Worm (Caenorhabditis elegans) whole organism, early embryonic: ENCODE data around the gene emc-5.
A peak's percentile ranks its signal among the peaks of the same experiment; 100 is the strongest.

Experiments used
- F13C5.2 ChIP-seq: sonication (generic microtip); optimal IDR thresholded peaks from 2 replicates; lab custom pipeline; 2017; ENCODE audit warnings: mild to moderate bottlenecking, missing genetic modification characterization, inconsistent platforms, missing compliant biosample characterization
- aly-1 ChIP-seq: sonication (generic microtip); optimal IDR thresholded peaks from 2 replicates; lab custom pipeline; 2016; ENCODE audit warnings: missing genetic modification characterization, missing compliant biosample characterization
- ama-1 ChIP-seq: fragments of 150-350 bp; optimal IDR thresholded peaks from 2 replicates; lab custom pipeline; 2014
- ceh-36 ChIP-seq: sonication (generic microtip); optimal IDR thresholded peaks from 2 replicates; lab custom pipeline; 2016; ENCODE audit warnings: missing genetic modification characterization, inconsistent platforms, missing compliant biosample characterization
- flt-1 ChIP-seq: fragments of 200-800 bp; sonication (Bioruptor generic); IDR thresholded peaks from 2 replicates; pipeline ENCODE4 v1.3.6; 2022; ENCODE audit warnings: missing genetic modification characterization, missing compliant biosample characterization
- hmg-4 ChIP-seq: fragments of 200-800 bp; sonication (Bioruptor generic); optimal IDR thresholded peaks from 2 replicates; lab custom pipeline; 2018; ENCODE audit warnings: mild to moderate bottlenecking, missing genetic modification characterization, missing compliant biosample characterization

- TF ChIP-seq flt-1, result no peak
- TF ChIP-seq ceh-36 (tag; lab: Kevin White, UChicago), result peak; percentile 86
- no peak for TF ChIP-seq ama-1
- no peak for TF ChIP-seq F13C5.2 (tag; lab: Kevin White, UChicago)
- no peak for TF ChIP-seq hmg-4 (GFP tag; lab: Kevin White, UChicago)
- TF ChIP-seq aly-1 (tag; lab: Kevin White, UChicago), result no peak
These were observed 7.2 kb downstream of the emc-5 start for ce11 chrII:11503761-11504160.
